Fruit fly (Drosophila melanogaster) whole organism, wandering third instar larva: ENCODE results near the gene alpha-Est7.

Source experiments
- Abd-B ChIP-seq: fragments of >200 bp; optimal IDR thresholded peaks from 2 replicates; lab custom pipeline; 2017; ENCODE audit warnings: missing biosample characterization, missing genetic modification characterization
- CG32264 ChIP-seq: fragments of 200-800 bp; sonication (Bioruptor generic); optimal IDR thresholded peaks from 2 replicates; lab custom pipeline; 2016; ENCODE audit warnings: missing biosample characterization, missing genetic modification characterization
- CG9705 ChIP-seq: fragments of 200-800 bp; sonication (Bioruptor generic); optimal IDR thresholded peaks from 2 replicates; lab custom pipeline; 2018; ENCODE audit warnings: missing biosample characterization, mild to moderate bottlenecking, missing genetic modification characterization
- CrebA ChIP-seq: fragments of 200-800 bp; sonication (Bioruptor generic); optimal IDR thresholded peaks from 2 replicates; lab custom pipeline; 2016; ENCODE audit warnings: missing biosample characterization, mild to moderate bottlenecking, missing genetic modification characterization, borderline replicate concordance
- Dfd ChIP-seq: fragments of >200 bp; optimal IDR thresholded peaks from 2 replicates; lab custom pipeline; 2017; ENCODE audit warnings: missing biosample characterization, missing genetic modification characterization
- Dif ChIP-seq: fragments of 200-275, 200-300 bp; sonication (Bioruptor generic); optimal IDR thresholded peaks from 2 replicates; lab custom pipeline; 2018; ENCODE audit warnings: missing biosample characterization, missing genetic modification characterization; ENCODE audit not compliant: partially characterized antibody
- GATAd ChIP-seq: sonication (Bioruptor generic); optimal IDR thresholded peaks from 2 replicates; lab custom pipeline; 2016; ENCODE audit warnings: missing biosample characterization, missing genetic modification characterization
- HLH106 ChIP-seq: fragments of 200-800 bp; optimal IDR thresholded peaks from 3 replicates; lab custom pipeline; 2019; ENCODE audit warnings: missing biosample characterization, mild to moderate bottlenecking, missing genetic modification characterization, moderate library complexity
- Hnf4 ChIP-seq: fragments of 200-800 bp; sonication (Bioruptor generic); optimal IDR thresholded peaks from 2 replicates; lab custom pipeline; 2016; ENCODE audit warnings: missing biosample characterization, mild to moderate bottlenecking, missing genetic modification characterization
- Hr78 ChIP-seq: fragments of >200 bp; optimal IDR thresholded peaks from 2 replicates; lab custom pipeline; 2017; ENCODE audit warnings: missing biosample characterization, missing genetic modification characterization
- Hr83 ChIP-seq: fragments of 200-300 bp; sonication (Bioruptor generic); optimal IDR thresholded peaks from 2 replicates; lab custom pipeline; 2016; ENCODE audit warnings: missing biosample characterization, mild to moderate bottlenecking, missing genetic modification characterization, moderate library complexity; ENCODE audit not compliant: poor library complexity, severe bottlenecking
- Jra ChIP-seq: sonication (Bioruptor generic); optimal IDR thresholded peaks from 2 replicates; lab custom pipeline; 2016; ENCODE audit warnings: missing biosample characterization, missing genetic modification characterization
- Mio ChIP-seq: sonication (Bioruptor generic); optimal IDR thresholded peaks from 2 replicates; lab custom pipeline; 2016; ENCODE audit warnings: missing biosample characterization, missing genetic modification characterization
- Myc ChIP-seq: fragments of >200 bp; optimal IDR thresholded peaks from 2 replicates; lab custom pipeline; 2017
- N ChIP-seq: fragments of >200 bp; optimal IDR thresholded peaks from 2 replicates; lab custom pipeline; 2018; ENCODE audit warnings: missing biosample characterization, missing external identifiers, missing genetic modification characterization
- OdsH ChIP-seq: fragments of 200-800 bp; sonication (Bioruptor generic); optimal IDR thresholded peaks from 2 replicates; lab custom pipeline; 2016; ENCODE audit warnings: missing biosample characterization, mild to moderate bottlenecking, missing genetic modification characterization
- Rel ChIP-seq, 2 experiments: fragments of 200-800 bp; sonication (Bioruptor generic) in 1 of 2; optimal IDR thresholded peaks; 2 replicates in 1 of 2; 3 replicates in 1 of 2; lab custom pipeline; 2016 to 2019; ENCODE audit warnings: mild to moderate bottlenecking in 2 of 2, missing biosample characterization in 2 of 2, missing genetic modification characterization in 2 of 2, moderate library complexity in 1 of 2
- Sp1 ChIP-seq: fragments of 200-800 bp; sonication (Bioruptor generic); optimal IDR thresholded peaks from 3 replicates; lab custom pipeline; 2019; ENCODE audit warnings: missing biosample characterization, mild to moderate bottlenecking, missing genetic modification characterization, moderate library complexity
- Vsx2 ChIP-seq: fragments of 200-300, 225-300 bp; sonication (Bioruptor generic); optimal IDR thresholded peaks from 2 replicates; lab custom pipeline; 2018; ENCODE audit warnings: missing biosample characterization, missing genetic modification characterization; ENCODE audit not compliant: partially characterized antibody
- br ChIP-seq: fragments of 200-800 bp; sonication (Bioruptor generic); optimal IDR thresholded peaks from 2 replicates; lab custom pipeline; 2016; ENCODE audit warnings: missing biosample characterization, missing genetic modification characterization
- brk ChIP-seq: fragments of 200-800 bp; sonication (Bioruptor generic); optimal IDR thresholded peaks from 2 replicates; lab custom pipeline; 2016; ENCODE audit warnings: missing biosample characterization, mild to moderate bottlenecking, missing genetic modification characterization
- dl ChIP-seq, 2 experiments: fragments of 175-275, 200-275 bp in 1 of 2; fragments of 200-275 bp in 1 of 2; sonication (Bioruptor generic); optimal IDR thresholded peaks; lab custom pipeline; 2018; ENCODE audit warnings: mild to moderate bottlenecking in 2 of 2, missing biosample characterization in 2 of 2, missing genetic modification characterization in 2 of 2, moderate library complexity in 2 of 2; ENCODE audit not compliant: partially characterized antibody in 2 of 2, insufficient read depth in 1 of 2
- dmrt93B ChIP-seq: fragments of 200-800 bp; sonication (Bioruptor generic); optimal IDR thresholded peaks from 2 replicates; lab custom pipeline; 2018; ENCODE audit warnings: missing biosample characterization, mild to moderate bottlenecking, missing genetic modification characterization
- dsf ChIP-seq: sonication (Bioruptor generic); optimal IDR thresholded peaks from 2 replicates; lab custom pipeline; 2016; ENCODE audit warnings: missing biosample characterization, missing genetic modification characterization, borderline replicate concordance
- ey ChIP-seq: fragments of 200-800 bp; sonication (Bioruptor generic); optimal IDR thresholded peaks from 2 replicates; lab custom pipeline; 2016; ENCODE audit warnings: missing biosample characterization, missing genetic modification characterization
- foxo ChIP-seq, 2 experiments: fragments of 200-800 bp; sonication (Bioruptor generic); optimal IDR thresholded peaks; 2 replicates in 1 of 2; 3 replicates in 1 of 2; lab custom pipeline; 2016 to 2017; ENCODE audit warnings: missing biosample characterization in 2 of 2, missing genetic modification characterization in 2 of 2
- fru ChIP-seq: fragments of 200-800 bp; sonication (Bioruptor generic); optimal IDR thresholded peaks from 3 replicates; lab custom pipeline; 2016; ENCODE audit warnings: missing biosample characterization, mild to moderate bottlenecking, missing genetic modification characterization
- h ChIP-seq: fragments of 200-800 bp; sonication (Bioruptor generic); optimal IDR thresholded peaks from 3 replicates; lab custom pipeline; 2016; ENCODE audit warnings: missing biosample characterization, mild to moderate bottlenecking, missing genetic modification characterization
- jim ChIP-seq: fragments of 175-275, 200-325 bp; sonication (Bioruptor generic); optimal IDR thresholded peaks from 2 replicates; lab custom pipeline; 2016; ENCODE audit warnings: missing biosample characterization, mild to moderate bottlenecking, missing genetic modification characterization
- lola ChIP-seq: fragments of >200 bp; optimal IDR thresholded peaks from 2 replicates; lab custom pipeline; 2017; ENCODE audit warnings: missing biosample characterization, missing genetic modification characterization
- pan ChIP-seq: fragments of >200 bp; optimal IDR thresholded peaks from 2 replicates; lab custom pipeline; 2017
- psq ChIP-seq: fragments of 200-800 bp; sonication (Bioruptor generic); optimal IDR thresholded peaks from 3 replicates; lab custom pipeline; 2017; ENCODE audit warnings: missing biosample characterization, mild to moderate bottlenecking, missing genetic modification characterization, moderate library complexity
- rgr ChIP-seq: fragments of 200-800 bp; sonication (Bioruptor generic); optimal IDR thresholded peaks from 3 replicates; lab custom pipeline; 2016; ENCODE audit warnings: missing biosample characterization, mild to moderate bottlenecking, missing genetic modification characterization
- sage ChIP-seq: fragments of 200-800 bp; sonication (Bioruptor generic); optimal IDR thresholded peaks from 2 replicates; lab custom pipeline; 2016; ENCODE audit warnings: missing biosample characterization, mild to moderate bottlenecking, missing genetic modification characterization
- sv ChIP-seq: fragments of 200-800 bp; sonication (Bioruptor generic); optimal IDR thresholded peaks from 3 replicates; lab custom pipeline; 2016; ENCODE audit warnings: missing biosample characterization, missing genetic modification characterization
- tai ChIP-seq: sonication (Bioruptor generic); optimal IDR thresholded peaks from 2 replicates; lab custom pipeline; 2016; ENCODE audit warnings: missing biosample characterization, missing genetic modification characterization
- usp ChIP-seq: fragments of >200 bp; optimal IDR thresholded peaks from 2 replicates; lab custom pipeline; 2017; ENCODE audit warnings: missing biosample characterization, missing genetic modification characterization
- woc ChIP-seq: sonication (Bioruptor generic); optimal IDR thresholded peaks from 2 replicates; lab custom pipeline; 2016; ENCODE audit warnings: missing biosample characterization, mild to moderate bottlenecking, missing genetic modification characterization

Gene alpha-Est7

DNA sequence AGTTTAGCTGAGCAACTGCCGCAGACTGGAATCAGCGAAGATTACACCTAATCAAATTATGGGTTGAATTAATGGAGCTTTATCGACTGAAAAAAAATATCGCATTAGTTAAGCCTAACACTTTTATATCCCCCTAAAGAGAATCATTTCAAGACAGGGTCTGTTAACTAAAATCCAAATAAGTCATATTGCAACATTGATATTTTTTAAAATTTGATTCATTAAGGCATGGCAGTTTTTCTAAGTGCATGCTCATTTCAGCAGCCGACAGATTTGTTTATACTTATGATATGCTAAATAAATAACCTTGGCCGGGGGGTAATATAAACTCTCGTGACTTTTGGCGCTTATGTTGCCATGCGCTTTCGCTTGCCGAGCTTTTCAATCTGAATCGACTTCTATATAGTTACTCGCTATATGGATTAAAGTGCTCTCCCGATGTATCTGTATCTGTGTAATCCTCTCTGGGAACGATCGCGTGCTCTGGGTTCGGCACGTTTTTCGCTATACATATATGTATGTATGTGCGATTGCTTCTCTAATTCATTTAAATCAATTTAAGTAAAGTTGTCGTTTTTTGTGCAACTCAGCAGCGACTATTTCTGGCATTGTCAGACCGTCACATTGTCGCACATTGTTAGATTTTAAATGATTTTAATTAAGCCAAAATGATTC is 17.1 kb downstream of the alpha-Est7 start:
- TF ChIP-seq jim (no peak), CrebA (GFP tag; lab: Kevin White, UChicago) (no peak), Dif (GFP tag; lab: Kevin White, UChicago) (no peak), Jra (GFP tag; lab: Kevin White, UChicago) (no peak), dsf (GFP tag; lab: Kevin White, UChicago) (no peak), HLH106 (peak; percentile 50), woc (GFP tag; lab: Kevin White, UChicago) (no peak), h (GFP tag; lab: Kevin White, UChicago) (peak; percentile 63), Vsx2 (GFP tag; lab: Kevin White, UChicago) (no peak), tai (GFP tag; lab: Kevin White, UChicago) (no peak), Rel (GFP tag; optimal IDR thresholded peaks at IDR 0.05; lab: Kevin White, UChicago) (no peak), Rel (tag; optimal IDR thresholded peaks at IDR 0.05; lab: Kevin White, UChicago) (no peak), CG9705 (GFP tag; lab: Kevin White, UChicago) (no peak), N (no peak), Hnf4 (GFP tag; lab: Kevin White, UChicago) (peak; percentile 35), Dfd (GFP tag; lab: Kevin White, UChicago) (no peak), usp (GFP tag; lab: Kevin White, UChicago) (no peak), Myc (lab: Kevin White, UChicago) (no peak), OdsH (GFP tag; lab: Kevin White, UChicago) (peak; percentile 57), CG32264 (GFP tag; lab: Kevin White, UChicago) (no peak), dl (GFP tag; optimal IDR thresholded peaks at IDR 0.05; lab: Kevin White, UChicago; ENCODE audit: insufficient read depth in 1 of 2, partially characterized antibody in 2 of 2) (no peak), Hr83 (GFP tag; lab: Kevin White, UChicago) (no peak), rgr (GFP tag; lab: Kevin White, UChicago) (peak; percentile 55), br (peak; percentile 10), ey (GFP tag; lab: Kevin White, UChicago) (peak; percentile 45), lola (no peak), sage (GFP tag; lab: Kevin White, UChicago) (no peak), psq (GFP tag; lab: Kevin White, UChicago) (peak; percentile 11), Mio (GFP tag; lab: Kevin White, UChicago) (no peak), Sp1 (GFP tag; lab: Kevin White, UChicago) (no peak), Hr78 (no peak), pan (no peak), GATAd (GFP tag; lab: Kevin White, UChicago) (no peak), dmrt93B (GFP tag; lab: Kevin White, UChicago) (no peak), Abd-B (GFP tag; lab: Kevin White, UChicago) (no peak), fru (GFP tag; lab: Kevin White, UChicago) (peak; percentile 47), sv (GFP tag; lab: Kevin White, UChicago) (peak; percentile 83), brk (GFP tag; lab: Kevin White, UChicago) (no peak), foxo (GFP tag; optimal IDR thresholded peaks at IDR 0.05; lab: Kevin White, UChicago) (peak in 1 of 2 experiments; percentile 60)

- TF ChIP-seq CG32264 (GFP tag; lab: Kevin White, UChicago) (no peak), ey (GFP tag; lab: Kevin White, UChicago) (no peak), OdsH (GFP tag; lab: Kevin White, UChicago) (no peak), tai (GFP tag; lab: Kevin White, UChicago) (no peak), Vsx2 (GFP tag; lab: Kevin White, UChicago) (no peak), Abd-B (GFP tag; lab: Kevin White, UChicago) (no peak), N (no peak), CrebA (GFP tag; lab: Kevin White, UChicago) (peak; percentile 24), Rel (GFP tag; optimal IDR thresholded peaks at IDR 0.05; lab: Kevin White, UChicago) (no peak), Rel (tag; optimal IDR thresholded peaks at IDR 0.05; lab: Kevin White, UChicago) (peak; percentile 69), h (GFP tag; lab: Kevin White, UChicago) (peak; percentile 55), foxo (GFP tag; optimal IDR thresholded peaks at IDR 0.05; lab: Kevin White, UChicago) (peak in 1 of 2 experiments; percentile 4), br (peak; percentile 0)
Observed at dm6 chr3R:7504989-7505761, 18.4 kb downstream of the alpha-Est7 start, which contains the start of gene alpha-Est9. TSS of gene alpha-Est9 (minus strand) at chr3R:7505098.
